Worm (Caenorhabditis elegans): ENCODE results near the gene far-6.

Gene far-6

ce11 chrIV:13328059-13328458 lies at the start of gene far-6:
Gene far-6 (plus strand): TSS chrIV:13328359.
- TF ChIP-seq ztf-29 (GFP tag; IDR thresholded peaks at IDR 0.05) (no peak), flt-1 (GFP tag; IDR thresholded peaks at IDR 0.05) (no peak), cog-1 (tag; optimal IDR thresholded peaks at IDR 0.05) (no peak), tab-1 (GFP tag; IDR thresholded peaks at IDR 0.05) (no peak), ref-1 (GFP tag; conservative IDR thresholded peaks at IDR 0.05) (no peak), med-1 (GFP tag; optimal IDR thresholded peaks at IDR 0.05; ENCODE audit: insufficient read depth) (no peak), klf-2 (GFP tag; conservative IDR thresholded peaks at IDR 0.05) (no peak)

DNA sequence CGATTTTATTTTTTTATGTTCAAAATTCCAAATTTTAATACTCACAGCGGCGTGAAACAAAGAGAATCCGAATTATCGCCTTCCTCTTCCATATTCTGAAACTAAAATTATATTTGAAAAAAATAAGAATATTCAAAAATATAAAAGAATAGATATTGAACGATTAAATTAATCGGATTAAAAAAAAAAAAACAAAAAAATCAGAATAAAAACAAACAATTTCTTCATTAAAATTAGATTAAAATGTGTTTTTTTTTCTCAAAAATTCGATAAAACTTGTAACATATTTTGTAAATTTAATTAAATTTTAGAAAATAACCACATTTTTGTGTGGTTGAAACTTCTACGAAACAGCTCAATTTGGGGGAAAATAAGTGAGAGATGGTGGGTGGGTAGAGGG lies 45.4 kb upstream of the far-6 start, which contains the start of gene cpsf-3:
cpsf-3 (minus strand) TSS at position 101 of the 400 bp plus-strand sequence.
- TF ChIP-seq ref-1 (GFP tag; conservative IDR thresholded peaks at IDR 0.05) (no peak), ztf-23 (GFP tag; IDR thresholded peaks at IDR 0.05) (no peak), cog-1 (tag; optimal IDR thresholded peaks at IDR 0.05) (no peak), med-1 (GFP tag; optimal IDR thresholded peaks at IDR 0.05; ENCODE audit: insufficient read depth) (no peak), T22C8.4 (GFP tag; IDR thresholded peaks at IDR 0.05) (no peak), tab-1 (GFP tag; IDR thresholded peaks at IDR 0.05) (no peak), flt-1 (GFP tag; IDR thresholded peaks at IDR 0.05) (no peak), klf-2 (GFP tag; conservative IDR thresholded peaks at IDR 0.05) (no peak), ztf-29 (GFP tag; IDR thresholded peaks at IDR 0.05) (no peak)

- TF ChIP-seq ztf-29 (GFP tag; IDR thresholded peaks at IDR 0.05), result no peak
- TF ChIP-seq tab-1 (GFP tag; IDR thresholded peaks at IDR 0.05), result no peak
- no peak for TF ChIP-seq ztf-23 (GFP tag; IDR thresholded peaks at IDR 0.05)
- no peak for TF ChIP-seq med-1 (GFP tag; optimal IDR thresholded peaks at IDR 0.05; ENCODE audit: insufficient read depth)
- no peak for TF ChIP-seq klf-2 (GFP tag; conservative IDR thresholded peaks at IDR 0.05)
- no peak for TF ChIP-seq flt-1 (GFP tag; IDR thresholded peaks at IDR 0.05)
- no peak for TF ChIP-seq ref-1 (GFP tag; conservative IDR thresholded peaks at IDR 0.05)
- TF ChIP-seq cog-1 (tag; optimal IDR thresholded peaks at IDR 0.05), result no peak
- TF ChIP-seq T22C8.4 (GFP tag; IDR thresholded peaks at IDR 0.05), result no peak
These were observed 38.8 kb upstream of the far-6 start, which contains the start of gene Y67H2A.10 for ce11 chrIV:13289321-13289720. Gene Y67H2A.10 (minus strand): TSS chrIV:13289504.

ce11 chrIV:13290239-13290638 lies 37.9 kb upstream of the far-6 start:
- TF ChIP-seq T22C8.4 (GFP tag; IDR thresholded peaks at IDR 0.05) (no peak), ref-1 (GFP tag; conservative IDR thresholded peaks at IDR 0.05) (no peak), flt-1 (GFP tag; IDR thresholded peaks at IDR 0.05) (no peak), med-1 (GFP tag; optimal IDR thresholded peaks at IDR 0.05; ENCODE audit: insufficient read depth) (no peak), klf-2 (GFP tag; conservative IDR thresholded peaks at IDR 0.05) (no peak), ztf-23 (GFP tag; IDR thresholded peaks at IDR 0.05) (no peak), tab-1 (GFP tag; IDR thresholded peaks at IDR 0.05) (no peak)

DNA sequence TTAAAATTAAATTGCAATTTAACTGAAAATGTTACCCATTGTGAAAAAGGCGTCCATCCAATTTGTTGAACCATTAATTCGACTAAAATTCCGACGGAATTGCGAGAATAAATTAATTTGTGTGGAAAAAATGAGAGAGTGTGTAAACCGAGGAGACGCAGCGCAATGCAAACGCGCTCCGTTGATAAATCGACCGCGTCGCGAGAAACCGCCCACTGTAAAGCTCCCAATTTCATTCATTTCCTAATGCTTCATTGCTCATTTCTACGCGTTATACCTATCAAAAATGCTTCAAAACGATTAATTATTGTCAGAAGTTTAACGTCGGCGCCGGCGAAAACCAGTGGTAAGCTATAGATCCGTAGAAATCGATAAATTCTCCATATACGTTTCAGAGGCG lies 30.4 kb upstream of the far-6 start, which contains the start of the genes Y67H2A.2 and micu-1:
Y67H2A.2 (minus strand) TSS at position 74 of the 400 bp plus-strand sequence.
micu-1 (plus strand) TSS at position 181 of the 400 bp plus-strand sequence.
- TF ChIP-seq klf-2 (GFP tag; conservative IDR thresholded peaks at IDR 0.05), result no peak
- TF ChIP-seq ztf-23 (GFP tag; IDR thresholded peaks at IDR 0.05), result peak; percentile 64; the same call in 1 of the 2 replicates
- peak; percentile 71; the same call in 1 of the 2 replicates for TF ChIP-seq tab-1 (GFP tag; IDR thresholded peaks at IDR 0.05)
- no peak for TF ChIP-seq med-1 (GFP tag; optimal IDR thresholded peaks at IDR 0.05; ENCODE audit: insufficient read depth)
- no peak for TF ChIP-seq flt-1 (GFP tag; IDR thresholded peaks at IDR 0.05)
- no peak for TF ChIP-seq ref-1 (GFP tag; conservative IDR thresholded peaks at IDR 0.05)
- TF ChIP-seq ztf-29 (GFP tag; IDR thresholded peaks at IDR 0.05), result no peak
- TF ChIP-seq cog-1 (tag; optimal IDR thresholded peaks at IDR 0.05), result no peak
- TF ChIP-seq T22C8.4 (GFP tag; IDR thresholded peaks at IDR 0.05), result no peak

ce11 chrIV:13299648-13300047 lies 28.5 kb upstream of the far-6 start:
- TF ChIP-seq klf-2 (GFP tag; conservative IDR thresholded peaks at IDR 0.05) (no peak), med-1 (GFP tag; optimal IDR thresholded peaks at IDR 0.05; ENCODE audit: insufficient read depth) (no peak), flt-1 (GFP tag; IDR thresholded peaks at IDR 0.05) (no peak), ztf-29 (GFP tag; IDR thresholded peaks at IDR 0.05) (no peak), ztf-23 (GFP tag; IDR thresholded peaks at IDR 0.05) (no peak), ref-1 (GFP tag; conservative IDR thresholded peaks at IDR 0.05) (no peak), tab-1 (GFP tag; IDR thresholded peaks at IDR 0.05) (no peak), T22C8.4 (GFP tag; IDR thresholded peaks at IDR 0.05) (no peak), cog-1 (tag; optimal IDR thresholded peaks at IDR 0.05) (no peak)

DNA sequence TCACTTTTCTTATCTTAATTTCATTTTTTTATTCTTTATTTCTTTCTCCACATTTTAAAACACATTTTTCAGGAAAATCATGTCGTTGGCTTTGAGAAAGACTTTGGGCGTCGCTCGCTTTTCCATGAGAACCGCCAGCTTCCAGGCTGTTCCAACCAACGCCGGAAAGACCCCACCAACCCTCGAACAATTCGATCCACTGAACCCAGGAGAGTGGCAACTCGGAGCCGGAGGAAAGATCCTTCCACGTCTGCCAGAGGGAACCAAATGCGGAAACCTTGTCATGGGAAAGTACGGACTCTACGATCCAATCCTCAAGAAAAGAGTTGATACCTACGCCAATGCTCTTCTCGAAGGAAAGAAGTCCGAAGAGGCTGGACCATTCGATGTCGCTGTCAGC lies 28.1 kb upstream of the far-6 start, which contains the start of gene kdp-1:
kdp-1 (plus strand) TSS at position 80 of the 400 bp plus-strand sequence.
- TF ChIP-seq ref-1 (GFP tag; conservative IDR thresholded peaks at IDR 0.05), result no peak
- TF ChIP-seq flt-1 (GFP tag; IDR thresholded peaks at IDR 0.05), result no peak
- no peak for TF ChIP-seq T22C8.4 (GFP tag; IDR thresholded peaks at IDR 0.05)
- TF ChIP-seq cog-1 (tag; optimal IDR thresholded peaks at IDR 0.05), result no peak

- TF ChIP-seq ref-1 (GFP tag; conservative IDR thresholded peaks at IDR 0.05) (no peak), ztf-29 (GFP tag; IDR thresholded peaks at IDR 0.05) (no peak), tab-1 (GFP tag; IDR thresholded peaks at IDR 0.05) (no peak), med-1 (GFP tag; optimal IDR thresholded peaks at IDR 0.05; ENCODE audit: insufficient read depth) (no peak), T22C8.4 (GFP tag; IDR thresholded peaks at IDR 0.05) (no peak), flt-1 (GFP tag; IDR thresholded peaks at IDR 0.05) (no peak), ztf-23 (GFP tag; IDR thresholded peaks at IDR 0.05) (no peak), klf-2 (GFP tag; conservative IDR thresholded peaks at IDR 0.05) (no peak)
These were observed 27.6 kb upstream of the far-6 start, which contains the start of gene csn-6 for ce11 chrIV:13300591-13300990. Gene csn-6 (plus strand): TSS chrIV:13300824.

ce11 chrIV:13303442-13303841 lies 24.7 kb upstream of the far-6 start, which contains the start of gene Y67H2A.7:
Gene Y67H2A.7 (plus strand): TSS chrIV:13303742.
- TF ChIP-seq ztf-29 (GFP tag; IDR thresholded peaks at IDR 0.05) (no peak), cog-1 (tag; optimal IDR thresholded peaks at IDR 0.05) (no peak), T22C8.4 (GFP tag; IDR thresholded peaks at IDR 0.05) (no peak)

- TF ChIP-seq ztf-23 (GFP tag; IDR thresholded peaks at IDR 0.05) (no peak), T22C8.4 (GFP tag; IDR thresholded peaks at IDR 0.05) (no peak), cog-1 (tag; optimal IDR thresholded peaks at IDR 0.05) (no peak), tab-1 (GFP tag; IDR thresholded peaks at IDR 0.05) (no peak), flt-1 (GFP tag; IDR thresholded peaks at IDR 0.05) (no peak), klf-2 (GFP tag; conservative IDR thresholded peaks at IDR 0.05) (no peak), ztf-29 (GFP tag; IDR thresholded peaks at IDR 0.05) (no peak), med-1 (GFP tag; optimal IDR thresholded peaks at IDR 0.05; ENCODE audit: insufficient read depth) (no peak), ref-1 (GFP tag; conservative IDR thresholded peaks at IDR 0.05) (no peak)
These were observed 23.4 kb upstream of the far-6 start for ce11 chrIV:13304786-13305185.
